Fruit fly (Drosophila melanogaster) whole organism, pupa: ENCODE results near the gene Fam92.

Experiments
- CG10348 ChIP-seq: fragments of 200-800 bp; sonication (Bioruptor generic); IDR thresholded peaks from 2 replicates; pipeline ENCODE4 v1.3.6; 2022; ENCODE audit warnings: missing biosample characterization, missing genetic modification characterization
- CG15710 ChIP-seq: fragments of 200-800 bp; sonication (Bioruptor generic); optimal IDR thresholded peaks from 2 replicates; lab custom pipeline; 2018; ENCODE audit warnings: missing biosample characterization, mild to moderate bottlenecking, missing genetic modification characterization, moderate library complexity
- CG32121 ChIP-seq: fragments of 200-800 bp; sonication (Bioruptor generic); IDR thresholded peaks from 2 replicates; pipeline ENCODE4 v1.3.6; 2022; ENCODE audit warnings: missing biosample characterization, missing genetic modification characterization
- Ets98B ChIP-seq: fragments of 200-800 bp; sonication (Bioruptor generic); IDR thresholded peaks from 2 replicates; pipeline ENCODE4 v1.3.6; 2022; ENCODE audit warnings: missing biosample characterization, missing genetic modification characterization
- Pif1A ChIP-seq: fragments of 200-800 bp; sonication (Bioruptor generic); optimal IDR thresholded peaks from 3 replicates; lab custom pipeline; 2016; ENCODE audit warnings: missing biosample characterization, missing genetic modification characterization

DNA sequence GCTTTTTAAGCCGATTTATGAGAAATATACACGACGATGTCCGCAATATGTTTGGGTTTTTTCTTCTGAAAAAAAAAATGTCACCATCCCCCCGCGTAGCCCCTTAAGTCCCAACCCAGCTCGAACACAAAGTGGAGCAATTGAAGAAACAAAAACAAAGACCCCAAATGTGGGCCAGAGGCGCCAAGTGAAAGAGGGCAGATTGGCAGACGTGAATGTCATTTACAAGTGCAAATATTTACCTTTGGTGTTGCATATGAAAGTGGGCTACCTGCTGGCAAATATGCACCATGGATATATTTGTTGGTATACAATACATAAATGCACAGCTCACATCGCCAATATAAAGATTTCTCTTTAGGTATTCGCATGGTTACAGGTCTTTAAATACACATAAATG lies 14.0 kb upstream of the Fam92 start:
- TF ChIP-seq Ets98B (GFP tag; lab: Robert Waterston, UW) (no peak), Pif1A (no peak), CG15710 (tag; lab: Kevin White, UChicago) (no peak), CG10348 (GFP tag; lab: Robert Waterston, UW) (no peak), CG32121 (GFP tag; lab: Robert Waterston, UW) (no peak)
